Fruit fly (Drosophila melanogaster) whole organism, embryonic: ENCODE measurements around the gene Dus3.
A peak's percentile ranks its signal among the peaks of the same experiment; 100 is the strongest.

Experiments used
- Abd-B ChIP-seq: fragments of 200-800 bp; sonication (Bioruptor generic); optimal IDR thresholded peaks from 2 replicates; lab custom pipeline; 2018; ENCODE audit warnings: missing biosample characterization, mild to moderate bottlenecking, missing genetic modification characterization, moderate library complexity
- Asciz ChIP-seq: fragments of 200-800 bp; sonication (Bioruptor generic); optimal IDR thresholded peaks from 2 replicates; lab custom pipeline; 2017; ENCODE audit warnings: missing biosample characterization, mild to moderate bottlenecking, missing genetic modification characterization, missing genetic modification reagents
- Atf-2 ChIP-seq: fragments of 200-800 bp; sonication (Bioruptor generic); optimal IDR thresholded peaks from 2 replicates; lab custom pipeline; 2016; ENCODE audit warnings: missing biosample characterization, missing genetic modification characterization
- Awh ChIP-seq: fragments of 200-800 bp; sonication (Bioruptor generic); IDR thresholded peaks from 2 replicates; pipeline ENCODE4, ENCODE4 v1.3.6; 2022; ENCODE audit warnings: missing biosample characterization, missing genetic modification characterization
- CG1024 ChIP-seq: fragments of 200-800 bp; sonication (Bioruptor generic); IDR thresholded peaks from 2 replicates; pipeline ENCODE4 v1.3.6; 2022; ENCODE audit warnings: missing biosample characterization, missing genetic modification characterization
- CG11456 ChIP-seq: fragments of 200-800 bp; sonication (Bioruptor generic); IDR thresholded peaks from 3 replicates; pipeline ENCODE4 v1.3.6; 2022; ENCODE audit warnings: missing biosample characterization, missing genetic modification characterization
- CG12104 ChIP-seq: fragments of 200-800 bp; sonication (Bioruptor generic); optimal IDR thresholded peaks from 3 replicates; lab custom pipeline; 2016; ENCODE audit warnings: missing biosample characterization, missing genetic modification characterization
- CG13296 ChIP-seq: fragments of 200-800 bp; sonication (Bioruptor generic); optimal IDR thresholded peaks from 3 replicates; lab custom pipeline; 2018; ENCODE audit warnings: missing biosample characterization, mild to moderate bottlenecking, missing genetic modification characterization
- CG17359 ChIP-seq: fragments of 200-800 bp; sonication (Bioruptor generic); optimal IDR thresholded peaks from 3 replicates; lab custom pipeline; 2018; ENCODE audit warnings: missing biosample characterization, mild to moderate bottlenecking, missing genetic modification characterization, moderate library complexity
- CG2129 ChIP-seq: fragments of 200-800 bp; sonication (Bioruptor generic); IDR thresholded peaks from 2 replicates; pipeline ENCODE4 v1.3.6; 2022; ENCODE audit warnings: missing biosample characterization, missing genetic modification characterization; ENCODE audit not compliant: partially characterized antibody
- CG34422 ChIP-seq: fragments of 200-800 bp; sonication (Bioruptor generic); IDR thresholded peaks from 3 replicates; pipeline ENCODE4 v1.3.6; 2022; ENCODE audit warnings: missing biosample characterization, missing genetic modification characterization
- CG9437 ChIP-seq: fragments of 200-800 bp; sonication (Bioruptor generic); optimal IDR thresholded peaks from 2 replicates; lab custom pipeline; 2018; ENCODE audit warnings: missing biosample characterization, mild to moderate bottlenecking, missing genetic modification characterization
- CG9932 ChIP-seq: fragments of 200-800 bp; sonication (Bioruptor generic); IDR thresholded peaks from 2 replicates; pipeline ENCODE4 v1.3.6; 2022; ENCODE audit warnings: missing biosample characterization, missing genetic modification characterization
- Chrac-16 ChIP-seq: fragments of 200-800 bp; sonication (Bioruptor generic); optimal IDR thresholded peaks from 3 replicates; lab custom pipeline; 2016; ENCODE audit warnings: missing biosample characterization, missing genetic modification characterization
- CrebB ChIP-seq: fragments of 200-800 bp; sonication (Bioruptor generic); optimal IDR thresholded peaks from 3 replicates; lab custom pipeline; 2018; ENCODE audit warnings: missing biosample characterization, mild to moderate bottlenecking, missing genetic modification characterization
- Dad ChIP-seq: fragments of 200-800 bp; sonication (Bioruptor generic); optimal IDR thresholded peaks from 3 replicates; lab custom pipeline; 2016; ENCODE audit warnings: missing biosample characterization, missing genetic modification characterization
- Dp ChIP-seq: fragments of 200-800 bp; sonication (Bioruptor generic); optimal IDR thresholded peaks from 2 replicates; lab custom pipeline; 2018; ENCODE audit warnings: missing biosample characterization, mild to moderate bottlenecking, missing genetic modification characterization, moderate library complexity
- Ets65A ChIP-seq: fragments of 200-800 bp; sonication (Bioruptor generic); peaks from one replicate; lab custom pipeline; 2016; ENCODE audit warnings: missing biosample characterization, missing genetic modification characterization
- HmgZ ChIP-seq: fragments of 200-800 bp; sonication (Bioruptor generic); optimal IDR thresholded peaks from 2 replicates; lab custom pipeline; 2018; ENCODE audit warnings: missing biosample characterization, mild to moderate bottlenecking, missing genetic modification characterization
- Hr51 ChIP-seq, 2 experiments: fragments of 200-800 bp; sonication (Bioruptor generic); optimal IDR thresholded peaks; 2 replicates in 1 of 2; 3 replicates in 1 of 2; lab custom pipeline; 2016 to 2018; ENCODE audit warnings: missing biosample characterization in 2 of 2, missing genetic modification characterization in 2 of 2, mild to moderate bottlenecking in 1 of 2, moderate library complexity in 1 of 2
- Hr78 ChIP-seq, 2 experiments: fragments of 200-800 bp in 1 of 2; fragments of >200 bp in 1 of 2; sonication (Bioruptor generic) in 1 of 2; optimal IDR thresholded peaks; 2 replicates each; lab custom pipeline; 2017 to 2019; ENCODE audit warnings: missing biosample characterization in 2 of 2, missing genetic modification characterization in 2 of 2, mild to moderate bottlenecking in 1 of 2, moderate library complexity in 1 of 2
- Jarid2 ChIP-seq: fragments of 200-800 bp; sonication (Bioruptor generic); optimal IDR thresholded peaks from 3 replicates; lab custom pipeline; 2017; ENCODE audit warnings: mild to moderate bottlenecking, missing biosample characterization, missing genetic modification reagents, missing genetic modification characterization
- Mad ChIP-seq: fragments of 200-800 bp; sonication (Bioruptor generic); optimal IDR thresholded peaks from 2 replicates; lab custom pipeline; 2016; ENCODE audit warnings: missing biosample characterization, missing genetic modification characterization
- Med ChIP-seq: fragments of 200-800 bp; sonication (Bioruptor generic); peaks from one replicate; lab custom pipeline; 2016; ENCODE audit warnings: missing biosample characterization, missing genetic modification characterization, mild to moderate bottlenecking, inconsistent platforms, moderate library complexity
- Meics ChIP-seq: fragments of 200-800 bp; sonication (Bioruptor generic); optimal IDR thresholded peaks from 2 replicates; lab custom pipeline; 2017; ENCODE audit warnings: missing biosample characterization, mild to moderate bottlenecking, missing genetic modification characterization
- Mrtf ChIP-seq: fragments of 200-800 bp; sonication (Bioruptor generic); IDR thresholded peaks from 3 replicates; pipeline ENCODE4 v1.3.6; 2022; ENCODE audit warnings: missing biosample characterization, missing genetic modification characterization
- Pdp1 ChIP-seq, 2 experiments: fragments of 200-800 bp; sonication (Bioruptor generic); optimal IDR thresholded peaks; 3 replicates each; lab custom pipeline; 2016; ENCODE audit warnings: missing biosample characterization in 2 of 2, missing genetic modification characterization in 2 of 2, mild to moderate bottlenecking in 1 of 2, moderate library complexity in 1 of 2
- Poxn ChIP-seq: fragments of 200-800 bp; sonication (Bioruptor generic); IDR thresholded peaks from 2 replicates; pipeline ENCODE4 v1.3.6; 2022; ENCODE audit warnings: missing biosample characterization, missing genetic modification characterization
- Ptx1 ChIP-seq: fragments of 200-800 bp; sonication (Bioruptor generic); IDR thresholded peaks from 2 replicates; pipeline ENCODE4 v1.3.6; 2022; ENCODE audit warnings: missing biosample characterization, missing genetic modification characterization
- Six4 ChIP-seq: fragments of 200-800 bp; sonication (Bioruptor generic); optimal IDR thresholded peaks from 2 replicates; lab custom pipeline; 2016; ENCODE audit warnings: missing biosample characterization, missing genetic modification characterization
- Sry-δ ChIP-seq: fragments of 200-800 bp; sonication (Bioruptor generic); optimal IDR thresholded peaks from 2 replicates; lab custom pipeline; 2016; ENCODE audit warnings: missing biosample characterization, missing genetic modification characterization
- Ssrp ChIP-seq: fragments of 200-800 bp; sonication (Bioruptor generic); optimal IDR thresholded peaks from 2 replicates; lab custom pipeline; 2018; ENCODE audit warnings: missing biosample characterization, mild to moderate bottlenecking, missing genetic modification characterization, moderate library complexity
- bigmax ChIP-seq: fragments of 200-800 bp; sonication (Bioruptor generic); optimal IDR thresholded peaks from 2 replicates; lab custom pipeline; 2018; ENCODE audit warnings: missing biosample characterization, mild to moderate bottlenecking, missing genetic modification characterization
- chinmo ChIP-seq: fragments of 200-800 bp; sonication (Bioruptor generic); IDR thresholded peaks from 4 replicates; pipeline ENCODE4 v1.3.6; 2022; ENCODE audit warnings: missing biosample characterization, missing genetic modification characterization; ENCODE audit not compliant: partially characterized antibody
- ci ChIP-seq: fragments of 200-800 bp; sonication (Bioruptor generic); IDR thresholded peaks from 3 replicates; pipeline ENCODE4 v1.3.6; 2022; ENCODE audit warnings: missing biosample characterization, missing genetic modification characterization
- dan ChIP-seq: fragments of 200-800 bp; sonication (Bioruptor generic); IDR thresholded peaks from 2 replicates; pipeline ENCODE4 v1.3.6; 2022; ENCODE audit warnings: missing biosample characterization, missing genetic modification characterization
- gfzf ChIP-seq: fragments of 200-800 bp; sonication (Bioruptor generic); optimal IDR thresholded peaks from 2 replicates; lab custom pipeline; 2016; ENCODE audit warnings: missing biosample characterization, mild to moderate bottlenecking, missing genetic modification characterization, moderate library complexity
- ham ChIP-seq: fragments of 200-800 bp; sonication (Bioruptor generic); IDR thresholded peaks from 2 replicates; pipeline ENCODE4 v1.3.6; 2022; ENCODE audit warnings: missing biosample characterization, missing genetic modification characterization
- lab ChIP-seq: fragments of 200-800 bp; sonication (Bioruptor generic); optimal IDR thresholded peaks from 3 replicates; lab custom pipeline; 2017; ENCODE audit warnings: missing biosample characterization, missing genetic modification characterization, mild to moderate bottlenecking, moderate library complexity, missing genetic modification reagents
- lola ChIP-seq, 3 experiments: fragments of >200 bp in 2 of 3; fragments of 200-800 bp in 1 of 3; sonication (Bioruptor generic) in 1 of 3; optimal IDR thresholded peaks; 2 replicates each; lab custom pipeline; 2017 to 2019; ENCODE audit warnings: missing biosample characterization in 3 of 3, missing genetic modification characterization in 3 of 3, mild to moderate bottlenecking in 1 of 3, moderate library complexity in 1 of 3
- maf-S ChIP-seq: fragments of 200-800 bp; sonication (Bioruptor generic); optimal IDR thresholded peaks from 2 replicates; lab custom pipeline; 2016; ENCODE audit warnings: missing biosample characterization, missing genetic modification characterization
- pzg ChIP-seq: fragments of 200-800 bp; sonication (Bioruptor generic); optimal IDR thresholded peaks from 3 replicates; lab custom pipeline; 2018; ENCODE audit warnings: missing biosample characterization, mild to moderate bottlenecking, missing genetic modification characterization, moderate library complexity
- sc ChIP-seq, 3 experiments: fragments of >200 bp in 2 of 3; fragments of 200-800 bp in 1 of 3; sonication (Bioruptor generic) in 1 of 3; optimal IDR thresholded peaks; 2 replicates in 2 of 3; 3 replicates in 1 of 3; lab custom pipeline; 2017; ENCODE audit warnings: mild to moderate bottlenecking in 1 of 3, missing biosample characterization in 1 of 3, missing genetic modification characterization in 1 of 3, missing genetic modification reagents in 1 of 3
- sens ChIP-seq: fragments of 200-800 bp; sonication (Bioruptor generic); peaks from one replicate; lab custom pipeline; 2016; ENCODE audit warnings: missing biosample characterization, missing genetic modification characterization
- sima ChIP-seq: fragments of 200-800 bp; sonication (Bioruptor generic); optimal IDR thresholded peaks from 2 replicates; lab custom pipeline; 2016; ENCODE audit warnings: missing biosample characterization, missing genetic modification characterization
- unc-4 ChIP-seq: fragments of 200-800 bp; sonication (Bioruptor generic); IDR thresholded peaks from 2 replicates; pipeline ENCODE4 v1.3.6; 2022; ENCODE audit warnings: missing biosample characterization, missing genetic modification characterization; ENCODE audit not compliant: partially characterized antibody

Gene Dus3

DNA sequence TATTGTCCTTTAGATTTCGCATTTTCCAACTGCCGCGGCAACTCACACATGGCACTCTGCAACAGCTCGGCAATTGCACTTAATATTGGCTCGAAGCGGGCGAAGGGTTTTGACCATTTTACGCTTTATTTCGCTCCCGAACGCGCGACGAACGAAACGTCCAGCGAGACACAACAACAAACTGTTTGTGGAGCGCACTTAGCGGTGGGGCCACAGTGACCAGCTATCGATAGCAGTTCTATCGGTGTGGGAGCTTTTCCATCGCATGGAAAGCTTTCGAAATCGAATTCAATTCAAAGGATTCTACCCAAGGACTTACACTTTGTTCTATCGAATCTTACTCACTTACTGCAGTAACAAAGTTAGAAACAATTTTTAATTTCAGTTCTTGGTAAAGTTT is 2.0 kb upstream of the Dus3 start, which contains the start of gene CG10631 (continued):
- TF ChIP-seq gfzf (GFP tag; lab: Kevin White, UChicago) (no peak), ham (GFP tag; lab: Robert Waterston, UW) (no peak), pzg (GFP tag; lab: Kevin White, UChicago) (peak; percentile 68), Ssrp (no peak), Atf-2 (no peak), Dp (GFP tag; lab: Kevin White, UChicago) (peak; percentile 53), CG11456 (GFP tag; lab: Robert Waterston, UW) (0 out of 3 replicates have a peak, but pooled peaks have one; percentile 11), unc-4 (GFP tag; lab: Robert Waterston, UW) (peak; percentile 83), maf-S (GFP tag; lab: Kevin White, UChicago) (no peak), Mad (GFP tag; lab: Kevin White, UChicago) (no peak), lab (GFP tag; lab: Kevin White, UChicago) (peak; percentile 34), CG34422 (no peak), chinmo (GFP tag; lab: Robert Waterston, UW) (peak; percentile 85; the same call in 2 of the 4 replicates), HmgZ (tag; lab: Kevin White, UChicago) (peak; percentile 43), CG9932 (peak; percentile 41; the same call in 1 of the 2 replicates), Med (GFP tag; lab: Kevin White, UChicago) (peak; percentile 75), sc (optimal IDR thresholded peaks at IDR 0.05; lab: Kevin White, UChicago) (no peak), sc (GFP tag; optimal IDR thresholded peaks at IDR 0.05; lab: Kevin White, UChicago) (no peak), bigmax (no peak), Sry-δ (GFP tag; lab: Kevin White, UChicago) (peak; percentile 89), Jarid2 (GFP tag; lab: Kevin White, UChicago) (peak; percentile 63), ci (GFP tag; lab: Robert Waterston, UW) (peak; percentile 44; the same call in 2 of the 3 replicates), CG9437 (GFP tag; lab: Kevin White, UChicago) (no peak)

DNA sequence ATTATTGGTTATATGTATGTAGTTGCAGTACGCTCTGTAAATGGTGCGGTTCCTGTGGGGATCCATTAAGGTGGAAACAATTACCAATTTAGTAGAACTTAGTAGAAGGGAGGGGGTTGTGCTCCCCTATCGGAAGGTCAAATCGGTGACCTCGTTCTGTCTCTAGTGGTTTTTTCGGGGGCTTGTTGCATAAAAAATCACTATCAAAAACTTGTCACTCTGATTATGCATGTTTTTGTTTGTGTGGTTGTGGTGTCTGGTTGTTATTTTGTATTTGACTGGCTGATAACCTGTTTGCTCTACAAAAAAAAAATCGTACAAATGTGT is 4.7 kb downstream of the Dus3 start:
- TF ChIP-seq Awh (GFP tag; lab: Robert Waterston, UW) (0 out of 2 replicates have a peak, but pooled peaks have one; percentile 20), Abd-B (GFP tag; lab: Kevin White, UChicago) (no peak), Pdp1 (GFP tag; optimal IDR thresholded peaks at IDR 0.05; lab: Kevin White, UChicago) (peak in 1 of 2 experiments; percentile 96), Meics (GFP tag; lab: Kevin White, UChicago) (no peak), Hr78 (GFP tag; optimal IDR thresholded peaks at IDR 0.05; lab: Kevin White, UChicago) (peak in 1 of 2 experiments; percentile 71)
- TF ChIP-seq, all 482 proteins: peak for 3

DNA sequence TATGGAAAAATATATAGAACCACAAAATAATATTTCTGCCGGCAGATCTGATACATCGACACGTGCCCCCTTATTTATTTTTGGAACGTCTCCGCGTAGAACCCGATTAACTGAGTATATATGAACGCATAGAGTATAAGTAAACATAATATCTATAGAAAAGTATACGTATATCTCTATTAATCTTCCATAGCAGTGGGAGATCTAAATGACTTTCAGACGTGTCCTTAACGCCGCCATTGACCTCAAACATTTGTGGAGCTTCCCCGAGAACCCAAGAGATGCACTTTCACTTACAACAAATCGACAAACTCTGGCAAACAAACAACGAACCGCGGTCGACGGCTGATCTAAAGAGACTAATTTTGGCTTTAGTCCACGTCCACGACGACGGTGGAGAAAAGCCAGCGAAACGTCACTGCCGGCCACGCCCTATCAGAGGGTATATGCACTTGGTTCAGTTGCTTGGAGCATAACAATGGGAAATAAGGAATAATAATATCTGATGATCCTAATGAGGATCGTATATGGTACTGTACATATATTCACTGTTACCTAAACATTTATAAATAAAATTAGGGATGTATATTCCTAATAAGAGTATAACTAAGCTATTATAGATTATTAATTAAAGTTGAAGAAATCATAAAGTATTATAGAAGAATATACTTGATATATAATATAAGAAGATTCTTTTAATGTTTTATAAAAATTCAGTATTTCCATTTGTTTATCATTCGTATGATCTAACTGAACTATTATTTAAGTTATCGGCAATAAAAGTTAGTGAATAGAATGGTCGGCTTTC is 5.3 kb downstream of the Dus3 start, which contains the start of gene fbp:
Gene fbp, minus strand, starts transcription at position 364 of the 808 bp plus-strand sequence.
- TF ChIP-seq CrebB (no peak), CG13296 (peak; percentile 4), Asciz (GFP tag; lab: Kevin White, UChicago) (peak; percentile 20), CG2129 (no peak), Hr51 (GFP tag; optimal IDR thresholded peaks at IDR 0.05; lab: Kevin White, UChicago) (peak; percentile 50 to 72), Chrac-16 (GFP tag; lab: Kevin White, UChicago) (peak; percentile 69), dan (GFP tag; lab: Robert Waterston, UW) (no peak), CG12104 (peak; percentile 68), Dad (GFP tag; lab: Kevin White, UChicago) (no peak), sima (GFP tag; lab: Kevin White, UChicago) (no peak), Poxn (GFP tag; lab: Robert Waterston, UW) (no peak), Ets65A (GFP tag; lab: Kevin White, UChicago) (peak; percentile 86), lola (GFP tag; optimal IDR thresholded peaks at IDR 0.05; lab: Kevin White, UChicago) (peak in 1 of 3 experiments; percentile 80), Ptx1 (GFP tag; lab: Robert Waterston, UW) (peak; percentile 55), Six4 (GFP tag; lab: Kevin White, UChicago) (peak; percentile 40), sens (peak; percentile 86), CG17359 (tag; lab: Kevin White, UChicago) (peak; percentile 50), Mrtf (GFP tag; lab: Robert Waterston, UW) (peak; percentile 28; the same call in 1 of the 3 replicates), CG1024 (GFP tag; lab: Robert Waterston, UW) (peak; percentile 39; the same call in 1 of the 2 replicates)
